Worm (Caenorhabditis elegans) whole organism, early embryonic: ENCODE measurements around the gene kin-26.

Experiments
- ama-1 ChIP-seq: fragments of 150-350 bp; optimal IDR thresholded peaks from 2 replicates; lab custom pipeline; 2014
- ceh-13 ChIP-seq: fragments of 200-800 bp; sonication (Bioruptor generic); optimal IDR thresholded peaks from 2 replicates; lab custom pipeline; 2018; ENCODE audit warnings: mild to moderate bottlenecking, missing genetic modification characterization, missing compliant biosample characterization
- ceh-36 ChIP-seq: sonication (generic microtip); optimal IDR thresholded peaks from 2 replicates; lab custom pipeline; 2016; ENCODE audit warnings: missing genetic modification characterization, inconsistent platforms, missing compliant biosample characterization
- ets-7 ChIP-seq: sonication (generic microtip); optimal IDR thresholded peaks from 2 replicates; lab custom pipeline; 2016; ENCODE audit warnings: missing genotype, missing genetic modification characterization, missing compliant biosample characterization
- flt-1 ChIP-seq: fragments of 200-800 bp; sonication (Bioruptor generic); IDR thresholded peaks from 2 replicates; pipeline ENCODE4 v1.3.6; 2022; ENCODE audit warnings: missing genetic modification characterization, missing compliant biosample characterization
- hnd-1 ChIP-seq: sonication (generic microtip); optimal IDR thresholded peaks from 2 replicates; lab custom pipeline; 2016; ENCODE audit warnings: missing genetic modification characterization, missing compliant biosample characterization
- pes-1 ChIP-seq: fragments of 200-800 bp; sonication (Bioruptor generic); IDR thresholded peaks from 2 replicates; pipeline ENCODE4 v1.3.6; 2022; ENCODE audit warnings: missing genetic modification reagents, missing genetic modification characterization, missing compliant biosample characterization
- scrt-1 ChIP-seq: fragments of 200-800 bp; sonication (Bioruptor generic); IDR thresholded peaks from 2 replicates; pipeline ENCODE4 v1.3.6; 2022; ENCODE audit warnings: missing genetic modification characterization, missing compliant biosample characterization
- tbx-37 ChIP-seq: fragments of 200-800 bp; sonication (Bioruptor generic); conservative IDR thresholded peaks from 2 replicates; pipeline ENCODE4 v1.3.6; 2022; ENCODE audit warnings: missing genetic modification reagents, missing genetic modification characterization, missing compliant biosample characterization
- tra-4 ChIP-seq: sonication (generic microtip); optimal IDR thresholded peaks from 2 replicates; lab custom pipeline; 2017; ENCODE audit warnings: missing genetic modification characterization, missing compliant biosample characterization

- no peak for TF ChIP-seq scrt-1
- TF ChIP-seq ceh-36: no peak
- TF ChIP-seq ama-1: no peak
- no peak for TF ChIP-seq pes-1 (GFP tag; lab: Robert Waterston, UW)
- TF ChIP-seq tbx-37 (GFP tag; lab: Robert Waterston, UW): no peak
- no peak for TF ChIP-seq hnd-1 (tag; lab: Kevin White, UChicago)
- TF ChIP-seq ets-7 (tag; lab: Kevin White, UChicago): no peak
- no peak for TF ChIP-seq tra-4
- no peak for TF ChIP-seq flt-1
- TF ChIP-seq ceh-13 (GFP tag; lab: Kevin White, UChicago): no peak
Observed at ce11 chrIV:7841218-7841617, 36.5 kb downstream of the kin-26 start.
